Worm (Caenorhabditis elegans) whole organism, L1 larva: ENCODE measurements around the gene C04A2.15.

Source experiments
- C04F5.9 ChIP-seq: sonication (generic microtip); optimal IDR thresholded peaks from 2 replicates; lab custom pipeline; 2016; ENCODE audit warnings: missing genetic modification characterization, missing compliant biosample characterization
- C16A3.4 ChIP-seq: fragments of 150-350 bp; optimal IDR thresholded peaks from 2 replicates; lab custom pipeline; 2014; ENCODE audit warnings: missing biosample characterization, missing genetic modification characterization
- F16B12.6 ChIP-seq: fragments of 150-350 bp; optimal IDR thresholded peaks from 2 replicates; lab custom pipeline; 2014; ENCODE audit warnings: missing biosample characterization, missing genetic modification characterization
- aly-2 ChIP-seq: fragments of 150-350 bp; optimal IDR thresholded peaks from 2 replicates; lab custom pipeline; 2014; ENCODE audit warnings: missing biosample characterization, missing genetic modification characterization
- ama-1 ChIP-seq: fragments of 150-350 bp; optimal IDR thresholded peaks from 2 replicates; lab custom pipeline; 2014
- blmp-1 ChIP-seq: fragments of 150-350 bp; optimal IDR thresholded peaks from 2 replicates; lab custom pipeline; 2014; ENCODE audit warnings: missing biosample characterization, missing genetic modification characterization
- ceh-8 ChIP-seq: fragments of 200-800 bp; sonication (Bioruptor generic); optimal IDR thresholded peaks from 2 replicates; lab custom pipeline; 2018; ENCODE audit warnings: mild to moderate bottlenecking, missing genetic modification characterization, moderate library complexity, missing compliant biosample characterization
- ceh-82 ChIP-seq, 3 experiments: fragments of 150-350 bp in 1 of 3; sonication (generic microtip) in 2 of 3; optimal IDR thresholded peaks; 2 replicates each; lab custom pipeline; 2014 to 2017; ENCODE audit warnings: missing biosample characterization in 3 of 3, missing genetic modification characterization in 3 of 3
- dsc-1 ChIP-seq: sonication (generic microtip); optimal IDR thresholded peaks from 2 replicates; lab custom pipeline; 2016; ENCODE audit warnings: mild to moderate bottlenecking, missing genetic modification characterization, missing compliant biosample characterization
- efl-1 ChIP-seq, 4 experiments: fragments of 150-350 bp; optimal IDR thresholded peaks in 3 of 4; peaks in 1 of 4; 1 replicate in 1 of 4; 2 replicates in 3 of 4; lab custom pipeline; 2014; ENCODE audit warnings: missing biosample characterization in 2 of 4, missing genetic modification characterization in 2 of 4, missing genetic modification reagents in 2 of 4
- efl-3 ChIP-seq: fragments of 200-800 bp; sonication (Bioruptor generic); optimal IDR thresholded peaks from 2 replicates; lab custom pipeline; 2018; ENCODE audit warnings: mild to moderate bottlenecking, missing genetic modification characterization, missing compliant biosample characterization
- elt-2 ChIP-seq: sonication (generic microtip); optimal IDR thresholded peaks from 2 replicates; lab custom pipeline; 2016; ENCODE audit warnings: missing genetic modification characterization, mild to moderate bottlenecking, inconsistent platforms, missing compliant biosample characterization, missing genetic modification reagents
- elt-3 ChIP-seq, 6 experiments: fragments of 150-350 bp in 1 of 6; sonication (generic microtip); optimal IDR thresholded peaks; 2 replicates each; lab custom pipeline; 2017 to 2018; ENCODE audit warnings: missing biosample characterization in 6 of 6, missing genetic modification characterization in 6 of 6, inconsistent platforms in 1 of 6
- ets-5 ChIP-seq: fragments of 200-800 bp; sonication (Bioruptor generic); IDR thresholded peaks from 2 replicates; pipeline ENCODE4 v1.3.6; 2022; ENCODE audit warnings: missing genetic modification characterization, missing compliant biosample characterization
- fkh-10 ChIP-seq: sonication (generic microtip); optimal IDR thresholded peaks from 2 replicates; lab custom pipeline; 2017; ENCODE audit warnings: missing biosample characterization, missing genetic modification reagents, missing genetic modification characterization
- fkh-4 ChIP-seq: sonication (generic microtip); optimal IDR thresholded peaks from 2 replicates; lab custom pipeline; 2016; ENCODE audit warnings: missing compliant biosample characterization, missing genetic modification characterization, borderline replicate concordance
- fkh-8 ChIP-seq: sonication (generic microtip); optimal IDR thresholded peaks from 2 replicates; lab custom pipeline; 2016; ENCODE audit warnings: mild to moderate bottlenecking, missing genetic modification characterization, missing compliant biosample characterization
- grh-1 ChIP-seq: fragments of 200-800 bp; sonication (Bioruptor generic); IDR thresholded peaks from 2 replicates; pipeline ENCODE4 v1.3.6; 2022; ENCODE audit warnings: missing genetic modification reagents, missing genetic modification characterization, missing compliant biosample characterization
- isw-1 ChIP-seq: fragments of 200-800 bp; sonication (Bioruptor generic); IDR thresholded peaks from 2 replicates; pipeline ENCODE4 v1.3.6; 2022; ENCODE audit warnings: missing genetic modification characterization, missing compliant biosample characterization
- jun-1 ChIP-seq: fragments of 150-350 bp; optimal IDR thresholded peaks from 2 replicates; lab custom pipeline; 2014; ENCODE audit warnings: missing biosample characterization, missing genetic modification reagents, missing genetic modification characterization
- lin-14 ChIP-seq: fragments of 200-800 bp; sonication (Bioruptor generic); optimal IDR thresholded peaks from 2 replicates; lab custom pipeline; 2018; ENCODE audit warnings: mild to moderate bottlenecking, missing genetic modification characterization, moderate library complexity, missing compliant biosample characterization
- lin-35 ChIP-seq, 2 experiments: fragments of 150-350 bp; optimal IDR thresholded peaks; 2 replicates each; lab custom pipeline; 2014; ENCODE audit warnings: missing biosample characterization in 2 of 2, missing genetic modification characterization in 2 of 2, missing genetic modification reagents in 2 of 2
- lin-39 ChIP-seq: fragments of 150-350 bp; optimal IDR thresholded peaks from 2 replicates; lab custom pipeline; 2014; ENCODE audit warnings: missing biosample characterization, missing genetic modification reagents, missing genetic modification characterization
- lir-3 ChIP-seq: sonication (generic microtip); optimal IDR thresholded peaks from 2 replicates; lab custom pipeline; 2016; ENCODE audit warnings: mild to moderate bottlenecking, missing genetic modification characterization, moderate library complexity, missing compliant biosample characterization; ENCODE audit not compliant: poor library complexity
- mab-9 ChIP-seq: fragments of 200-800 bp; sonication (Bioruptor generic); IDR thresholded peaks from 2 replicates; pipeline ENCODE4 v1.3.6; 2022; ENCODE audit warnings: missing genetic modification reagents, missing genetic modification characterization, missing compliant biosample characterization
- mdl-1 ChIP-seq, 2 experiments: fragments of 150-350 bp; optimal IDR thresholded peaks; 2 replicates each; lab custom pipeline; 2014 to 2017; ENCODE audit warnings: missing biosample characterization in 2 of 2, missing genetic modification characterization in 2 of 2, inconsistent platforms in 1 of 2
- mep-1 ChIP-seq: fragments of 150-350 bp; optimal IDR thresholded peaks from 2 replicates; lab custom pipeline; 2014; ENCODE audit warnings: missing biosample characterization, missing genetic modification characterization
- nhr-19 ChIP-seq: fragments of 200-800 bp; sonication (Bioruptor generic); conservative IDR thresholded peaks from 2 replicates; pipeline ENCODE4 v1.3.6; 2022; ENCODE audit warnings: missing genetic modification characterization, missing compliant biosample characterization
- nhr-20 ChIP-seq: sonication (generic microtip); optimal IDR thresholded peaks from 2 replicates; lab custom pipeline; 2016; ENCODE audit warnings: mild to moderate bottlenecking, missing genetic modification characterization, missing compliant biosample characterization
- nhr-28 ChIP-seq: fragments of 150-350 bp; optimal IDR thresholded peaks from 2 replicates; lab custom pipeline; 2014; ENCODE audit warnings: missing biosample characterization, missing genetic modification characterization
- nhr-47 ChIP-seq: sonication (generic microtip); optimal IDR thresholded peaks from 2 replicates; lab custom pipeline; 2016; ENCODE audit warnings: mild to moderate bottlenecking, missing genetic modification characterization, moderate library complexity, missing compliant biosample characterization
- nhr-71 ChIP-seq: sonication (generic microtip); optimal IDR thresholded peaks from 2 replicates; lab custom pipeline; 2016; ENCODE audit warnings: mild to moderate bottlenecking, missing genetic modification characterization, moderate library complexity, missing compliant biosample characterization
- nhr-77 ChIP-seq: fragments of 150-350 bp; optimal IDR thresholded peaks from 2 replicates; lab custom pipeline; 2014; ENCODE audit warnings: missing biosample characterization, missing genetic modification characterization
- nhr-85 ChIP-seq: sonication (generic microtip); peaks from one replicate; lab custom pipeline; 2016; ENCODE audit warnings: missing genetic modification characterization, inconsistent platforms, missing compliant biosample characterization
- nhr-90 ChIP-seq: sonication (generic microtip); optimal IDR thresholded peaks from 2 replicates; lab custom pipeline; 2016; ENCODE audit warnings: mild to moderate bottlenecking, missing genetic modification characterization, missing compliant biosample characterization; ENCODE audit not compliant: poor library complexity
- pax-3 ChIP-seq: fragments of 200-800 bp; sonication (Bioruptor generic); optimal IDR thresholded peaks from 2 replicates; lab custom pipeline; 2018; ENCODE audit warnings: mild to moderate bottlenecking, missing genetic modification characterization, moderate library complexity, missing compliant biosample characterization
- pqm-1 ChIP-seq: sonication (generic microtip); optimal IDR thresholded peaks from 3 replicates; lab custom pipeline; 2017; ENCODE audit warnings: missing biosample characterization, missing genetic modification characterization
- sox-4 ChIP-seq: sonication (generic microtip); optimal IDR thresholded peaks from 2 replicates; lab custom pipeline; 2016; ENCODE audit warnings: missing genetic modification characterization, missing compliant biosample characterization
- swsn-7 ChIP-seq: sonication (generic microtip); optimal IDR thresholded peaks from 2 replicates; lab custom pipeline; 2016; ENCODE audit warnings: missing genetic modification characterization, missing compliant biosample characterization
- unc-30 ChIP-seq: sonication (generic microtip); optimal IDR thresholded peaks from 2 replicates; lab custom pipeline; 2017; ENCODE audit warnings: missing biosample characterization, missing genetic modification characterization
- zag-1 ChIP-seq: fragments of 150-350 bp; optimal IDR thresholded peaks from 2 replicates; lab custom pipeline; 2014; ENCODE audit warnings: missing biosample characterization, missing genetic modification characterization
- ztf-11 ChIP-seq, 2 experiments: sonication (generic microtip); optimal IDR thresholded peaks; 2 replicates each; lab custom pipeline; 2016 to 2017; ENCODE audit warnings: missing genetic modification characterization in 2 of 2, missing biosample characterization in 1 of 2, missing compliant biosample characterization in 1 of 2

Gene C04A2.15

ce11 chrII:6882335-6882734 lies 30.3 kb downstream of the C04A2.15 start:
- TF ChIP-seq nhr-77 (tag; lab: Kevin White, UChicago) (no peak), efl-1 (optimal IDR thresholded peaks at IDR 0.05; lab: Kevin White, UChicago) (no peak), efl-1 (GFP tag; optimal IDR thresholded peaks at IDR 0.05 in 1 of 2; lab: Kevin White, UChicago) (peak in 1 of 2 experiments; percentile 85), nhr-28 (no peak), ets-5 (GFP tag; lab: Robert Waterston, UW) (no peak)

- TF ChIP-seq lin-14 (GFP tag; lab: Kevin White, UChicago) = no peak
- TF ChIP-seq elt-2 (tag; lab: Kevin White, UChicago) = peak; percentile 69
- TF ChIP-seq nhr-20 = no peak
- no peak for TF ChIP-seq mep-1 (tag; lab: Kevin White, UChicago)
- no peak for TF ChIP-seq blmp-1
- no peak for TF ChIP-seq ama-1 (lab: Kevin White, UChicago)
- TF ChIP-seq F16B12.6 (tag; lab: Kevin White, UChicago) = no peak
- no peak for TF ChIP-seq efl-1 (optimal IDR thresholded peaks at IDR 0.05; lab: Kevin White, UChicago)
- peak in 1 of 2 experiments; percentile 68 for TF ChIP-seq efl-1 (GFP tag; optimal IDR thresholded peaks at IDR 0.05 in 1 of 2; lab: Kevin White, UChicago)
- no peak for TF ChIP-seq aly-2
- TF ChIP-seq pqm-1 (tag; lab: Kevin White, UChicago) = peak; percentile 58
- no peak for TF ChIP-seq mab-9 (GFP tag; lab: Robert Waterston, UW)
- TF ChIP-seq, all 84 proteins: peak for 3
Observed at ce11 chrII:6883716-6884115, 31.7 kb downstream of the C04A2.15 start, which contains the start of gene pmp-1. TSS of gene pmp-1 (minus strand) at chrII:6883754.

ce11 chrII:6884568-6884967 lies 32.5 kb downstream of the C04A2.15 start:
- TF ChIP-seq dsc-1 (tag; lab: Kevin White, UChicago) = no peak
- TF ChIP-seq mdl-1 (tag; optimal IDR thresholded peaks at IDR 0.05; lab: Kevin White, UChicago) = no peak

- no peak for TF ChIP-seq efl-1 (optimal IDR thresholded peaks at IDR 0.05; lab: Kevin White, UChicago)
- TF ChIP-seq efl-1 (GFP tag; optimal IDR thresholded peaks at IDR 0.05 in 1 of 2; lab: Kevin White, UChicago) = peak in 1 of 2 experiments; percentile 91
- no peak for TF ChIP-seq ceh-8 (GFP tag; lab: Kevin White, UChicago)
- TF ChIP-seq unc-30 (tag; lab: Kevin White, UChicago) = no peak
- TF ChIP-seq grh-1 (GFP tag; lab: Robert Waterston, UW) = no peak
- no peak for TF ChIP-seq lir-3
- TF ChIP-seq lin-39 = no peak
- TF ChIP-seq nhr-90 = no peak
- peak; percentile 80 for TF ChIP-seq nhr-20
- peak in 2 of 6 experiments; percentile 49 to 51 for TF ChIP-seq elt-3 (tag; optimal IDR thresholded peaks at IDR 0.05; lab: Kevin White, UChicago)
- no peak for TF ChIP-seq nhr-85 (tag; lab: Kevin White, UChicago)
- TF ChIP-seq lin-35 (GFP tag; optimal IDR thresholded peaks at IDR 0.05; lab: Kevin White, UChicago) = peak in 1 of 2 experiments; percentile 4
- no peak for TF ChIP-seq mep-1 (tag; lab: Kevin White, UChicago)
- no peak for TF ChIP-seq blmp-1
- peak; percentile 10 for TF ChIP-seq elt-2 (tag; lab: Kevin White, UChicago)
- no peak for TF ChIP-seq ceh-82 (tag; optimal IDR thresholded peaks at IDR 0.05; lab: Kevin White, UChicago)
- TF ChIP-seq C04F5.9 (tag; lab: Kevin White, UChicago) = no peak
- TF ChIP-seq, all 84 proteins: peak for 5
Observed at ce11 chrII:6887319-6888005, 35.4 kb downstream of the C04A2.15 start, which contains the start of gene pmp-2. TSS of gene pmp-2 (minus strand) at chrII:6887805.

ce11 chrII:6888211-6888610 lies 36.2 kb downstream of the C04A2.15 start:
- TF ChIP-seq fkh-10 (GFP tag; lab: Kevin White, UChicago) = no peak
- peak; percentile 33 for TF ChIP-seq C04F5.9 (tag; lab: Kevin White, UChicago)
- no peak for TF ChIP-seq nhr-28
- peak; percentile 74 for TF ChIP-seq nhr-19
- peak; percentile 99 for TF ChIP-seq aly-2
- peak; percentile 84 for TF ChIP-seq nhr-71
- TF ChIP-seq fkh-4 (tag; lab: Kevin White, UChicago) = no peak
- no peak for TF ChIP-seq zag-1 (tag; lab: Kevin White, UChicago)
- TF ChIP-seq jun-1 (tag; lab: Kevin White, UChicago) = no peak
- TF ChIP-seq pax-3 (tag; lab: Kevin White, UChicago) = peak; percentile 70
- no peak for TF ChIP-seq sox-4 (tag; lab: Kevin White, UChicago)
- no peak for TF ChIP-seq fkh-8 (tag; lab: Kevin White, UChicago)
- peak in 1 of 2 experiments; percentile 7 for TF ChIP-seq ztf-11 (tag; optimal IDR thresholded peaks at IDR 0.05; lab: Kevin White, UChicago)
- peak; percentile 76 for TF ChIP-seq nhr-90
- no peak for TF ChIP-seq nhr-77 (tag; lab: Kevin White, UChicago)
- TF ChIP-seq efl-3 (GFP tag; lab: Kevin White, UChicago) = no peak
- TF ChIP-seq dsc-1 (tag; lab: Kevin White, UChicago) = no peak
- no peak for TF ChIP-seq isw-1 (GFP tag; lab: Robert Waterston, UW)
- peak; percentile 40 for TF ChIP-seq swsn-7
- TF ChIP-seq nhr-47 (tag; lab: Kevin White, UChicago) = peak; percentile 58
- TF ChIP-seq C16A3.4 (tag; lab: Kevin White, UChicago) = peak; percentile 39
